Worm (Caenorhabditis elegans): ENCODE measurements around the gene sbsp-1.

Gene sbsp-1

DNA sequence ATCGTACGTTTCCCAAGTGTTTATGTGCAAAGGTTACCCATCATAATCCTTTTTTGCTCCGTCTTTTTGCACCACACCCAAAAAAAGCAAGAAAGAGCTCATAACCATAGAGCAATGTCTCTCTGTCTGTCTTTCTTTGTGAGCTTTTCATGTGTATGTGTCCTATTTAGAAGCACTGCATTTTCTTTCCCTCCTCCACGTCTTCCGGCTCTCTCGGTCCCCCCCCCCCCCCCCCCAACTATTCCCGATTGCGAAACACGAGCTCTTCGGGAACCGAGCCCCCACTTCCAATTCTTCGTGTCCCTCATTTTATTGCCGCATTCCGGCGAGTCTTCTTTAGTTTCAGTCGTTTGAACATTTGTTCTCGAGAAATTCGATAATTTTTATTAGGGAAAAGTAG, 25.9 kb upstream of the sbsp-1 start:
- TF ChIP-seq unc-62 (GFP tag; optimal IDR thresholded peaks at IDR 0.05) (no peak), unc-55 (GFP tag; optimal IDR thresholded peaks at IDR 0.05) (peak; percentile 52)

DNA sequence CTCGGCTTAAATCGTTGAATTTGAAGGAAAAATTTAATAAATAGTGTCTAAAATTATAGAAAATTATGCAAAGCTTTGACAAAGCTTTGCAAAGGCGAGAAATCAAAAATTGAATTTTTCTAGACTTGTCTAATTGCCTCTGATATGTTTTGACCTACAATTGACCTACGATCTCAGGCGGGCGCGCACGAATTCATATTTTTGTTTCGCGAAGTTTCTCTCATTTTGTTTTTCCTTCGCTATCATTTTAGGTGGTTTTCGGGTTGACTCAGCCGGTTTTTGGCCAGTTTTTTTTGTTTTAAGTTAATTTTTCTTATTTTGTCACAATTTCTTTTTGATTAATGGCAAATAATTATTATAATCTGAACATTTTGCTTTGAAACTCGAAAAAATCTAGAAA, 25.5 kb upstream of the sbsp-1 start:
- TF ChIP-seq nhr-10 (tag; optimal IDR thresholded peaks at IDR 0.05) (no peak), mab-5 (tag; optimal IDR thresholded peaks at IDR 0.05) (no peak), sma-3 (GFP tag; optimal IDR thresholded peaks at IDR 0.05) (no peak), unc-39 (tag; optimal IDR thresholded peaks at IDR 0.05) (no peak), ceh-16 (tag; optimal IDR thresholded peaks at IDR 0.05) (no peak), fos-1 (tag; optimal IDR thresholded peaks at IDR 0.05) (no peak), ZK546.5 (tag; optimal IDR thresholded peaks at IDR 0.05) (no peak), blmp-1 (tag; optimal IDR thresholded peaks at IDR 0.05; ENCODE audit: insufficient read depth) (no peak), F13H6.1 (tag; optimal IDR thresholded peaks at IDR 0.05) (no peak), skn-1 (tag; optimal IDR thresholded peaks at IDR 0.05) (no peak), sem-4 (tag; optimal IDR thresholded peaks at IDR 0.05) (no peak), mbf-1 (tag; optimal IDR thresholded peaks at IDR 0.05) (no peak), Y55F3AM.14 (GFP tag; optimal IDR thresholded peaks at IDR 0.05) (no peak)

DNA sequence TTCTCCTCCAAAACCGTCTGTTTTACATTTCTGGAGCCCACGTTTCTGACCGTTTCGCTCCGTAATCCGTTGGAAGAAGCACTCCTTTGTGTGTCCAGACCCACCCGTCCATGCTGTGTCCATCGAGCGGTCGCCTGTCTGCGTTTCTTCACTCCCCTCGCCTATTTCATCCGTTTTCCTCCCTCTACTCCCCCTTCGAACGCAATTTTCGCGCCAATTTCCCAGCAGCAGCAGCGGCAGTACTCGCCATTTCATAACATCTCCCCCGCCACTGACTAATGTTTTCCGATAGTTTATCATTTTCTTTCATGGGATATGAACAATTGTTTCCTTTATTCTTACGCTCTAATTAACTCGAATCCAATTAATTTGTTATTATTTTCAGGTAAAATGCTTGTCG, 24.8 kb upstream of the sbsp-1 start:
- TF ChIP-seq unc-55 (GFP tag; optimal IDR thresholded peaks at IDR 0.05) (peak; percentile 57), blmp-1 (tag; optimal IDR thresholded peaks at IDR 0.05; ENCODE audit: insufficient read depth) (no peak), ztf-4 (tag; optimal IDR thresholded peaks at IDR 0.05) (peak; percentile 5), nhr-129 (tag; optimal IDR thresholded peaks at IDR 0.05) (peak; percentile 51), lsy-2 (tag; optimal IDR thresholded peaks at IDR 0.05) (peak in 1 of 2 experiments; percentile 31), egl-27 (tag; optimal IDR thresholded peaks at IDR 0.05) (no peak), sma-9 (GFP tag; optimal IDR thresholded peaks at IDR 0.05) (peak; percentile 9), sma-9 (tag; optimal IDR thresholded peaks at IDR 0.05) (no peak), nhr-25 (tag; optimal IDR thresholded peaks at IDR 0.05) (no peak), F13H6.1 (tag; optimal IDR thresholded peaks at IDR 0.05) (peak; percentile 21), C34F6.9 (tag; optimal IDR thresholded peaks at IDR 0.05) (peak; percentile 51), elt-1 (tag; optimal IDR thresholded peaks at IDR 0.05) (no peak), fos-1 (tag; optimal IDR thresholded peaks at IDR 0.05) (peak; percentile 31), ceh-16 (tag; optimal IDR thresholded peaks at IDR 0.05) (no peak), Y55F3AM.14 (GFP tag; optimal IDR thresholded peaks at IDR 0.05) (no peak)

DNA sequence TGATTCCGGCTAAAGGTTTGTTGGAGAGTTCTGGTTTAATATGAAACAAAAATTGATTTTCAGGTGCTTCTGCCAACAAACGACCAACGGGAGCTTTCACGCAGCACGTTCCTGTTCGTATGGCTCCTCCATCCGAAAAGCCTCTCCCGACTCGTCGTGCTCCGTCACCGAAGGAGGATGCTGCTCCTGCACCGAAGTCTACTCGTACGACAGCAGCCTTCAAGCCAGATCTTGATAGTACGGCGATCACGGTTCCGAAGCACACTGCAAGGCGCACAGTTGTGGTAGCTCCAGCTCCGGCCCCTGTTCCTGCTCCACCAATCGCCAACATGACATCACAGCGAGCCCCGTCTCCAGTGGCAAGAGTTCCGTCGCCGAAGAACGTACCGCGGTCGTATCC, 23.9 kb upstream of the sbsp-1 start:
- TF ChIP-seq elt-1 (tag; optimal IDR thresholded peaks at IDR 0.05) (no peak), ztf-11 (tag; optimal IDR thresholded peaks at IDR 0.05) (no peak), ztf-4 (tag; optimal IDR thresholded peaks at IDR 0.05) (no peak)

DNA sequence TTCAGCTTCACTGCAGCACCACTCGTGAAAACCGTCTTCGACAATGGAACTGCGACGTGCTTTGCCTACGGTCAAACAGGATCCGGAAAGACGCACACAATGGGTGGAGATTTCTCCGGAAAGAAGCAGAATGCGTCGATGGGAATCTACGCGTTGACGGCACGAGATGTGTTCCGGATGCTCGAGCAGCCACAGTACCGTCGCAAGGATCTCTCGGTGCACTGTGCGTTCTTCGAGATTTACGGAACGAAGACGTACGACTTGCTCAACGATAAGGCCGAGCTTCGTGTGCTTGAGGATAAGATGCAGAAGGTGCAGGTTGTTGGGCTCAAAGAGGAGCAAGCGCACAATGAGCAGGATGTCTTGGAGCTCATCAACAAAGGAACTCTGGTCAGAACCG, 23.2 kb upstream of the sbsp-1 start:
- no peak for TF ChIP-seq lin-39 (tag; optimal IDR thresholded peaks at IDR 0.05)
- no peak for TF ChIP-seq unc-39 (tag; optimal IDR thresholded peaks at IDR 0.05)
- TF ChIP-seq C34F6.9 (tag; optimal IDR thresholded peaks at IDR 0.05), result no peak
- no peak for TF ChIP-seq Y55F3AM.14 (GFP tag; optimal IDR thresholded peaks at IDR 0.05)
- no peak for TF ChIP-seq gmeb-1 (tag; optimal IDR thresholded peaks at IDR 0.05)
- TF ChIP-seq peb-1 (tag; optimal IDR thresholded peaks at IDR 0.05), result no peak
- TF ChIP-seq egl-27 (tag; optimal IDR thresholded peaks at IDR 0.05), result no peak
- no peak for TF ChIP-seq mdl-1 (tag; optimal IDR thresholded peaks at IDR 0.05)
- TF ChIP-seq crh-2 (tag; optimal IDR thresholded peaks at IDR 0.05), result no peak
- no peak for TF ChIP-seq nhr-25 (tag; optimal IDR thresholded peaks at IDR 0.05)

DNA sequence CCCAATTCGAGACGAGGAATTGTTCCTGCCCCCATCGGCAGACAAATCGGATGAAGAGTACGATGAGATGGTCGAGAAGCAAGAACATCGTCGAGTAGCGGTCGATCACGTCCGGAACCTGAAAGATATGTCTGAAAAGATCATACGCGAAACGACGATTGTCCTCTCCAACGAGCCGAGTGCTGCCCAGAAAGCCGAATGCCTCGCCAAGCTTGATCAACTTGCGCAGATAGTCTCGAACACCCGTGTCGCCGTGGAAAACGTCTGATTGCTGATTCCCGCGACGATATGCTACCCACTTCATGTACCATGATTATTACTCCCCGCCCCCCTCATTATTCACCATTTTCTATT, 22.3 kb upstream of the sbsp-1 start:
- TF ChIP-seq unc-55 (GFP tag; optimal IDR thresholded peaks at IDR 0.05) (no peak), sma-9 (GFP tag; optimal IDR thresholded peaks at IDR 0.05) (no peak), sma-9 (tag; optimal IDR thresholded peaks at IDR 0.05) (no peak), sma-3 (GFP tag; optimal IDR thresholded peaks at IDR 0.05) (no peak), dmd-4 (tag; optimal IDR thresholded peaks at IDR 0.05) (no peak), lin-11 (tag; optimal IDR thresholded peaks at IDR 0.05) (no peak), nhr-23 (tag; optimal IDR thresholded peaks at IDR 0.05) (no peak), lin-13 (GFP tag; optimal IDR thresholded peaks at IDR 0.05) (no peak), skn-1 (tag; optimal IDR thresholded peaks at IDR 0.05) (no peak), C34F6.9 (tag; optimal IDR thresholded peaks at IDR 0.05) (no peak), ztf-11 (tag; optimal IDR thresholded peaks at IDR 0.05) (no peak), lin-39 (tag; optimal IDR thresholded peaks at IDR 0.05) (no peak), nhr-77 (tag; optimal IDR thresholded peaks at IDR 0.05) (no peak), nhr-11 (tag; optimal IDR thresholded peaks at IDR 0.05) (no peak), lsy-2 (tag; optimal IDR thresholded peaks at IDR 0.05) (no peak), ZK546.5 (tag; optimal IDR thresholded peaks at IDR 0.05) (no peak), snpc-4 (tag; optimal IDR thresholded peaks at IDR 0.05) (no peak)

Data from whole organism, L2 larva.